Worm (Caenorhabditis elegans): ENCODE measurements around the gene nas-9.

DNA sequence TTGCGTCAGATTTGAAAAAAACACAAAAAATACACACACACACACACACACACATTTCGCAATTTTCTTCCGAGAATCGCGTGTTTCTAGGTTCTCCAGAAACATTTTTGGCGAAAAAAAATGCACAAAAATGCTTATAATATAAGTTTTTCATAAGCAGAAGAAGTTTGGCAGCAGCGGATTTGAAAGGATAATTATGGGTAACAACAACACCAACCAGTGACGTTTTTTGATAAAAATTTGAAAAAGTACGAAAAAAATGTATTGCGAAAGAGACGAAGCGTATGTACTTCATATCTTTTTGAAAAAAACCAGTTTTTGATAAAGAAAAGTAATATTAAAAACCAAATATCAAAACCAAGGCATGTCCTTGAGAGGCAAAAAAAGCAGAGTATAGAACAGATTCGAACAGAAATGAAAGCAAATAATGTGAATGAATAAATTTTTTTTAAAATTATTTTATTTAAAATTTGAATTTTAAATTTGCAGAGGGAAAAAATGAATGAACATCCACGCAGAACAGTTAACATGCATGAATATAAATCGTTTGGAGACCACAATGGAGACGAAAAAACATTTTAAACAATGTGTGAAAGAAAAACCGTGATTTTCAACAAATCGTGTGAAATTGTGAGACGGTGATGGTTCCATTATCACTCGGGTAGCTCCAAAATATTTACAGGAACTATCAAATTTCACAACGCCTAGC lies 16.0 kb downstream of the nas-9 start:
- no peak for TF ChIP-seq K02D7.2 (tag; optimal IDR thresholded peaks at IDR 0.05)
- TF ChIP-seq fkh-6 (tag; optimal IDR thresholded peaks at IDR 0.05) = no peak
- no peak for TF ChIP-seq ceh-24 (tag; optimal IDR thresholded peaks at IDR 0.05)

Measured in whole organism, late embryonic.